Worm (Caenorhabditis elegans) whole organism, L4/young adult: ENCODE results near the gene F23H11.4.

Experiments used
- W03F9.2 ChIP-seq: fragments of 150-350 bp; optimal IDR thresholded peaks from 2 replicates; lab custom pipeline; 2014; ENCODE audit warnings: missing biosample characterization, missing genetic modification characterization
- him-1 ChIP-seq: sonication (generic microtip); optimal IDR thresholded peaks from 2 replicates; lab custom pipeline; 2016; ENCODE audit warnings: missing genotype, missing genetic modification reagents, missing genetic modification characterization, missing compliant biosample characterization

- TF ChIP-seq W03F9.2 (tag; lab: Kevin White, UChicago) (no peak), him-1 (no peak)
Measured at ce11 chrIII:919322-919721, 12.0 kb upstream of the F23H11.4 start, which contains the start of gene F23H11.7.
